Worm (Caenorhabditis elegans): ENCODE results near the gene T09B9.3.

- TF ChIP-seq ama-1 (optimal IDR thresholded peaks at IDR 0.05): no peak
- no peak for TF ChIP-seq tbx-11 (GFP tag; IDR thresholded peaks at IDR 0.05)
- TF ChIP-seq tra-4 (tag; optimal IDR thresholded peaks at IDR 0.05): no peak
- no peak for TF ChIP-seq ceh-13 (GFP tag; optimal IDR thresholded peaks at IDR 0.05)
- no peak for TF ChIP-seq F13C5.2 (tag; optimal IDR thresholded peaks at IDR 0.05)
- no peak for TF ChIP-seq ets-7 (tag; optimal IDR thresholded peaks at IDR 0.05)
- TF ChIP-seq flt-1 (GFP tag; IDR thresholded peaks at IDR 0.05): no peak
- no peak for TF ChIP-seq hmg-4 (GFP tag; optimal IDR thresholded peaks at IDR 0.05)
- TF ChIP-seq hnd-1 (tag; optimal IDR thresholded peaks at IDR 0.05): no peak
- no peak for TF ChIP-seq scrt-1 (GFP tag; IDR thresholded peaks at IDR 0.05)
- TF ChIP-seq tbx-37 (GFP tag; conservative IDR thresholded peaks at IDR 0.05): no peak
Observed at ce11 chrX:9804735-9805134, 43.6 kb upstream of the T09B9.3 start.
